Worm (Caenorhabditis elegans): Measurements from ENCODE around the gene fbf-2.

DNA sequence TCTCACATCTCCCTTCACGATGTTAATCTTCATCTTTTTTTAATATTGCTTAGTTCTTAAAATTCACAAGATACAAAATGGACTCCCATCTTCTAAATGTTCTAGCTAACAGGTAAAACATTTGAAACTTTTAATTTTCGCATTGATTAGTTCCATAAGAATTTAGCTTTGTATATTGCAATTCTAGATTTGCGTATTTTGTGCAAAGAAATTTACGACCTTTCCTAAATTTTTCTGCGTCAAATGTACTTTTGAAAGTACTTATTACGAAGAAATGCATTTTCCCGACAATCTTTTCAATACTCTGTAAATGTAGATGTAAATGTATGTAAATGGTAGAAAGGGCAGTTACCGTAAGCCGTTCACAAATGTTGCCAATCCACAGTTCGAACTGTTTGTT, 12.7 kb upstream of the fbf-2 start:
- TF ChIP-seq lsy-2 (tag; optimal IDR thresholded peaks at IDR 0.05) = no peak
- TF ChIP-seq elt-1 (tag; optimal IDR thresholded peaks at IDR 0.05; ENCODE audit: borderline replicate concordance, insufficient read depth) = no peak
- no peak for TF ChIP-seq drap-1 (GFP tag; optimal IDR thresholded peaks at IDR 0.05)
- TF ChIP-seq unc-39 (tag; optimal IDR thresholded peaks at IDR 0.05) = no peak
- no peak for TF ChIP-seq bed-3 (GFP tag; optimal IDR thresholded peaks at IDR 0.05)
- no peak for TF ChIP-seq elt-3 (tag; optimal IDR thresholded peaks at IDR 0.05)
- TF ChIP-seq unc-62 (GFP tag; optimal IDR thresholded peaks at IDR 0.05) = no peak
- TF ChIP-seq nhr-12 (tag; optimal IDR thresholded peaks at IDR 0.05) = no peak
- no peak for TF ChIP-seq ztf-11 (tag; optimal IDR thresholded peaks at IDR 0.05)
- TF ChIP-seq nhr-28 (tag; optimal IDR thresholded peaks at IDR 0.05) = no peak
- TF ChIP-seq zip-8 (tag; optimal IDR thresholded peaks at IDR 0.05) = no peak
- no peak for TF ChIP-seq lin-13 (tag; optimal IDR thresholded peaks at IDR 0.05)
